Worm (Caenorhabditis elegans): ENCODE data around the gene nsy-7.

nsy-7 gene

ce11 chrIV:8070299-8070698 lies 16.2 kb downstream of the nsy-7 start:
- TF ChIP-seq fos-1 (tag; optimal IDR thresholded peaks at IDR 0.05) (no peak), nhr-23 (tag; optimal IDR thresholded peaks at IDR 0.05) (no peak), nhr-6 (tag; optimal IDR thresholded peaks at IDR 0.05) (no peak), nhr-12 (tag; optimal IDR thresholded peaks at IDR 0.05) (no peak), snpc-4 (tag; optimal IDR thresholded peaks at IDR 0.05) (no peak), sem-4 (tag; optimal IDR thresholded peaks at IDR 0.05) (no peak), lsy-2 (tag; optimal IDR thresholded peaks at IDR 0.05) (peak in 1 of 2 experiments; percentile 26), lin-13 (GFP tag; optimal IDR thresholded peaks at IDR 0.05) (no peak), zag-1 (tag; optimal IDR thresholded peaks at IDR 0.05) (peak; percentile 69), crh-2 (tag; optimal IDR thresholded peaks at IDR 0.05) (no peak), sma-9 (GFP tag; optimal IDR thresholded peaks at IDR 0.05) (no peak), sma-9 (tag; optimal IDR thresholded peaks at IDR 0.05) (no peak), Y55F3AM.14 (GFP tag; optimal IDR thresholded peaks at IDR 0.05) (no peak), unc-55 (GFP tag; optimal IDR thresholded peaks at IDR 0.05) (peak; percentile 22)

ce11 chrIV:8069104-8069503 lies 17.3 kb downstream of the nsy-7 start:
- TF ChIP-seq ztf-11 (tag; optimal IDR thresholded peaks at IDR 0.05) (no peak), ceh-82 (tag; optimal IDR thresholded peaks at IDR 0.05) (no peak), ztf-4 (tag; optimal IDR thresholded peaks at IDR 0.05) (no peak), sem-4 (tag; optimal IDR thresholded peaks at IDR 0.05) (peak; percentile 66), mab-5 (tag; optimal IDR thresholded peaks at IDR 0.05) (peak; percentile 16), peb-1 (tag; optimal IDR thresholded peaks at IDR 0.05) (no peak), lsy-2 (tag; optimal IDR thresholded peaks at IDR 0.05) (peak in 1 of 2 experiments; percentile 7), mdl-1 (tag; optimal IDR thresholded peaks at IDR 0.05) (peak in 1 of 2 experiments; percentile 27), elt-3 (tag; optimal IDR thresholded peaks at IDR 0.05) (no peak), F13H6.1 (tag; optimal IDR thresholded peaks at IDR 0.05) (peak; percentile 25), ama-1 (optimal IDR thresholded peaks at IDR 0.05) (no peak), nhr-6 (tag; optimal IDR thresholded peaks at IDR 0.05) (peak; percentile 11), lin-39 (tag; optimal IDR thresholded peaks at IDR 0.05) (peak; percentile 19), elt-1 (tag; optimal IDR thresholded peaks at IDR 0.05) (no peak)

DNA sequence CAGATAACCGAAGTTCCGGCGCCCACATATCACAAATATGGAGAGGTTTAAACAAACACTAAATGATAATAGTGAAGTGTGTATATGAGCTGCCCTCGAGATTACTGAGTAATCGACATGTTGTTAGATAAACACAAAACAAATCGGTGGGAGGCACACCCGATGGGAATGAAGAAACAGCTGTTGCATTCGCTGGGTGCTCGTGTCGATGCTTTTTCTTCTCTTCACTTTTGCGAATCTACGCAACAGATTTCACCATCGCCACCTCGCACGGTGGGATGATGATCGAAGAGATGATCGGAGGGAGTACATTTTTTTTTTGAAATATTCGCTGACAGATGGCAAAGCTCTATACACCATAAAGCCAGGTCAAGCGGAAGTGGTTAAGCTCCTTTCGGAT lies 18.2 kb downstream of the nsy-7 start:
- TF ChIP-seq ztf-1 (GFP tag; conservative IDR thresholded peaks at IDR 0.05) (no peak), F13H6.1 (tag; optimal IDR thresholded peaks at IDR 0.05) (peak; percentile 30), unc-62 (GFP tag; optimal IDR thresholded peaks at IDR 0.05) (no peak), nhr-129 (tag; optimal IDR thresholded peaks at IDR 0.05) (peak; percentile 45), nhr-21 (tag; optimal IDR thresholded peaks at IDR 0.05) (no peak), sma-9 (GFP tag; optimal IDR thresholded peaks at IDR 0.05) (peak; percentile 5), sma-9 (tag; optimal IDR thresholded peaks at IDR 0.05) (no peak), nhr-25 (tag; optimal IDR thresholded peaks at IDR 0.05) (no peak), lin-13 (GFP tag; optimal IDR thresholded peaks at IDR 0.05) (no peak)

ce11 chrIV:8067745-8068144 lies 18.7 kb downstream of the nsy-7 start:
- no peak for TF ChIP-seq blmp-1 (tag; optimal IDR thresholded peaks at IDR 0.05; ENCODE audit: insufficient read depth)
- TF ChIP-seq ztf-4 (tag; optimal IDR thresholded peaks at IDR 0.05) = no peak
- no peak for TF ChIP-seq elt-1 (tag; optimal IDR thresholded peaks at IDR 0.05)
- TF ChIP-seq snpc-4 (tag; optimal IDR thresholded peaks at IDR 0.05) = no peak
- TF ChIP-seq lin-39 (tag; optimal IDR thresholded peaks at IDR 0.05) = no peak
- TF ChIP-seq nhr-21 (tag; optimal IDR thresholded peaks at IDR 0.05) = peak; percentile 21
- no peak for TF ChIP-seq C34F6.9 (tag; optimal IDR thresholded peaks at IDR 0.05)
- TF ChIP-seq nhr-11 (tag; optimal IDR thresholded peaks at IDR 0.05) = no peak
- TF ChIP-seq gmeb-1 (tag; optimal IDR thresholded peaks at IDR 0.05) = no peak
- TF ChIP-seq alr-1 (tag; optimal IDR thresholded peaks at IDR 0.05) = no peak
- no peak for TF ChIP-seq mbf-1 (tag; optimal IDR thresholded peaks at IDR 0.05)
- TF ChIP-seq sma-3 (GFP tag; optimal IDR thresholded peaks at IDR 0.05) = peak; percentile 31
- peak; percentile 44 for TF ChIP-seq fos-1 (tag; optimal IDR thresholded peaks at IDR 0.05)
- TF ChIP-seq unc-39 (tag; optimal IDR thresholded peaks at IDR 0.05) = no peak
- TF ChIP-seq sem-4 (tag; optimal IDR thresholded peaks at IDR 0.05) = peak; percentile 5
- TF ChIP-seq nhr-237 (tag; optimal IDR thresholded peaks at IDR 0.05) = no peak
- peak; percentile 17 for TF ChIP-seq nhr-25 (tag; optimal IDR thresholded peaks at IDR 0.05)
- no peak for TF ChIP-seq lin-13 (GFP tag; optimal IDR thresholded peaks at IDR 0.05)
- no peak for TF ChIP-seq nhr-12 (tag; optimal IDR thresholded peaks at IDR 0.05)
- peak; percentile 16 for TF ChIP-seq F13H6.1 (tag; optimal IDR thresholded peaks at IDR 0.05)
- no peak for TF ChIP-seq mab-5 (tag; optimal IDR thresholded peaks at IDR 0.05)
- no peak for TF ChIP-seq nhr-77 (tag; optimal IDR thresholded peaks at IDR 0.05)
- TF ChIP-seq nhr-6 (tag; optimal IDR thresholded peaks at IDR 0.05) = peak; percentile 21
- TF ChIP-seq nhr-129 (tag; optimal IDR thresholded peaks at IDR 0.05) = peak; percentile 22
- no peak for TF ChIP-seq lin-11 (tag; optimal IDR thresholded peaks at IDR 0.05)
- no peak for TF ChIP-seq ceh-82 (tag; optimal IDR thresholded peaks at IDR 0.05)
- TF ChIP-seq sma-9 (GFP tag; optimal IDR thresholded peaks at IDR 0.05) = peak; percentile 65
- TF ChIP-seq sma-9 (tag; optimal IDR thresholded peaks at IDR 0.05) = no peak
- no peak for TF ChIP-seq aly-2 (tag; optimal IDR thresholded peaks at IDR 0.05)
- no peak for TF ChIP-seq R02D3.7 (tag; optimal IDR thresholded peaks at IDR 0.05)
